Fruit fly (Drosophila melanogaster) whole organism, embryonic: ENCODE results near the gene nAChRalpha7.

Experiments
- Atf6 ChIP-seq: fragments of 200-800 bp; sonication (Bioruptor generic); IDR thresholded peaks from 2 replicates; pipeline ENCODE4 v1.3.6; 2022; ENCODE audit warnings: missing biosample characterization, missing genetic modification characterization
- B-H2 ChIP-seq: fragments of 200-800 bp; sonication (Bioruptor generic); optimal IDR thresholded peaks from 2 replicates; lab custom pipeline; 2018; ENCODE audit warnings: missing biosample characterization, mild to moderate bottlenecking, missing genetic modification characterization
- CG10209 ChIP-seq: fragments of 200-800 bp; sonication (Bioruptor generic); optimal IDR thresholded peaks from 3 replicates; lab custom pipeline; 2017; ENCODE audit warnings: missing biosample characterization, mild to moderate bottlenecking, missing genetic modification characterization, missing genetic modification reagents
- CG10959 ChIP-seq: fragments of 200-800 bp; sonication (Bioruptor generic); IDR thresholded peaks from 2 replicates; pipeline ENCODE4 v1.3.6; 2022; ENCODE audit warnings: missing biosample characterization, missing genetic modification characterization
- CG11093 ChIP-seq: fragments of 200-800 bp; sonication (Bioruptor generic); IDR thresholded peaks from 3 replicates; pipeline ENCODE4 v1.3.6; 2022; ENCODE audit warnings: missing biosample characterization, missing genetic modification characterization
- CG11247 ChIP-seq: fragments of 200-800 bp; sonication (Bioruptor generic); IDR thresholded peaks from 2 replicates; pipeline ENCODE4 v1.3.6; 2022; ENCODE audit warnings: missing biosample characterization, missing genetic modification characterization
- CG11456 ChIP-seq: fragments of 200-800 bp; sonication (Bioruptor generic); IDR thresholded peaks from 3 replicates; pipeline ENCODE4 v1.3.6; 2022; ENCODE audit warnings: missing biosample characterization, missing genetic modification characterization
- CG11560 ChIP-seq: fragments of 200-800 bp; sonication (Bioruptor generic); IDR thresholded peaks from 3 replicates; pipeline ENCODE4 v1.3.6; 2022; ENCODE audit warnings: missing biosample characterization, missing genetic modification characterization
- CG12104 ChIP-seq: fragments of 200-800 bp; sonication (Bioruptor generic); optimal IDR thresholded peaks from 3 replicates; lab custom pipeline; 2016; ENCODE audit warnings: missing biosample characterization, missing genetic modification characterization
- CG13296 ChIP-seq: fragments of 200-800 bp; sonication (Bioruptor generic); optimal IDR thresholded peaks from 3 replicates; lab custom pipeline; 2018; ENCODE audit warnings: missing biosample characterization, mild to moderate bottlenecking, missing genetic modification characterization
- CG14860 ChIP-seq: fragments of 200-800 bp; sonication (Bioruptor generic); IDR thresholded peaks from 3 replicates; pipeline ENCODE4 v1.3.6; 2022; ENCODE audit warnings: missing biosample characterization, missing genetic modification characterization; ENCODE audit not compliant: partially characterized antibody
- CG1602 ChIP-seq: fragments of 200-800 bp; sonication (Bioruptor generic); optimal IDR thresholded peaks from 3 replicates; lab custom pipeline; 2016; ENCODE audit warnings: missing biosample characterization, missing genetic modification characterization
- CG16779 ChIP-seq: fragments of 200-800 bp; sonication (Bioruptor generic); IDR thresholded peaks from 2 replicates; pipeline ENCODE4 v1.3.6; 2022; ENCODE audit warnings: missing biosample characterization, missing genetic modification characterization
- CG18599 ChIP-seq: fragments of 200-800 bp; sonication (Bioruptor generic); optimal IDR thresholded peaks from 3 replicates; lab custom pipeline; 2017; ENCODE audit warnings: missing biosample characterization, missing genetic modification characterization, mild to moderate bottlenecking, moderate library complexity, missing genetic modification reagents
- CG31224 ChIP-seq: fragments of 200-800 bp; sonication (Bioruptor generic); IDR thresholded peaks from 2 replicates; pipeline ENCODE4 v1.3.6; 2022; ENCODE audit warnings: missing biosample characterization, missing genetic modification characterization
- CG6813 ChIP-seq: fragments of 200-800 bp; sonication (Bioruptor generic); optimal IDR thresholded peaks from 2 replicates; lab custom pipeline; 2017; ENCODE audit warnings: missing biosample characterization, missing genetic modification characterization, mild to moderate bottlenecking, moderate library complexity, missing genetic modification reagents
- CG7271 ChIP-seq: fragments of 200-800 bp; sonication (Bioruptor generic); optimal IDR thresholded peaks from 2 replicates; lab custom pipeline; 2018; ENCODE audit warnings: missing biosample characterization, mild to moderate bottlenecking, missing genetic modification characterization, moderate library complexity
- CG8290 ChIP-seq, 3 experiments: fragments of 200-800 bp; sonication (Bioruptor generic); optimal IDR thresholded peaks; 2 replicates each; lab custom pipeline; 2016 to 2019; ENCODE audit warnings: missing biosample characterization in 3 of 3, missing genetic modification characterization in 3 of 3, mild to moderate bottlenecking in 2 of 3, moderate library complexity in 1 of 3
- CG9797 ChIP-seq: fragments of 200-800 bp; sonication (Bioruptor generic); optimal IDR thresholded peaks from 3 replicates; lab custom pipeline; 2018; ENCODE audit warnings: missing biosample characterization, mild to moderate bottlenecking, missing genetic modification characterization
- D19B ChIP-seq: fragments of 200-800 bp; sonication (Bioruptor generic); optimal IDR thresholded peaks from 2 replicates; lab custom pipeline; 2017; ENCODE audit warnings: missing biosample characterization, mild to moderate bottlenecking, missing genetic modification characterization
- Ets65A ChIP-seq: fragments of 200-800 bp; sonication (Bioruptor generic); peaks from one replicate; lab custom pipeline; 2016; ENCODE audit warnings: missing biosample characterization, missing genetic modification characterization
- H15 ChIP-seq: fragments of 200-800 bp; sonication (Bioruptor generic); IDR thresholded peaks from 3 replicates; pipeline ENCODE4 v1.3.6; 2022; ENCODE audit warnings: missing biosample characterization, missing genetic modification characterization
- HHEX ChIP-seq: fragments of 200-800 bp; sonication (Bioruptor generic); optimal IDR thresholded peaks from 3 replicates; lab custom pipeline; 2017; ENCODE audit warnings: missing biosample characterization, mild to moderate bottlenecking, missing genetic modification characterization, missing genetic modification reagents
- Hr78 ChIP-seq, 2 experiments: fragments of 200-800 bp in 1 of 2; fragments of >200 bp in 1 of 2; sonication (Bioruptor generic) in 1 of 2; optimal IDR thresholded peaks; 2 replicates each; lab custom pipeline; 2017 to 2019; ENCODE audit warnings: missing biosample characterization in 2 of 2, missing genetic modification characterization in 2 of 2, mild to moderate bottlenecking in 1 of 2, moderate library complexity in 1 of 2
- Lim3 ChIP-seq: fragments of 200-800 bp; sonication (Bioruptor generic); IDR thresholded peaks from 2 replicates; pipeline ENCODE4 v1.3.6; 2022; ENCODE audit warnings: missing biosample characterization, missing genetic modification characterization
- MBD-R2 ChIP-seq: fragments of 200-800 bp; sonication (Bioruptor generic); IDR thresholded peaks from 2 replicates; pipeline ENCODE4 v1.3.6; 2022; ENCODE audit warnings: missing biosample characterization, missing genetic modification characterization
- Med ChIP-seq: fragments of 200-800 bp; sonication (Bioruptor generic); peaks from one replicate; lab custom pipeline; 2016; ENCODE audit warnings: missing biosample characterization, missing genetic modification characterization, mild to moderate bottlenecking, inconsistent platforms, moderate library complexity
- NK7.1 ChIP-seq: fragments of 200-800 bp; sonication (Bioruptor generic); optimal IDR thresholded peaks from 3 replicates; lab custom pipeline; 2016; ENCODE audit warnings: missing biosample characterization, missing genetic modification characterization
- Nf-YB ChIP-seq: fragments of 200-800 bp; sonication (Bioruptor generic); optimal IDR thresholded peaks from 3 replicates; lab custom pipeline; 2019; ENCODE audit warnings: missing biosample characterization, mild to moderate bottlenecking, missing genetic modification characterization, moderate library complexity
- Opbp ChIP-seq: fragments of 200-800 bp; sonication (Bioruptor generic); IDR thresholded peaks from 3 replicates; pipeline ENCODE4 v1.3.6; 2022; ENCODE audit warnings: missing biosample characterization, missing genetic modification characterization; ENCODE audit not compliant: partially characterized antibody
- Pdp1 ChIP-seq, 2 experiments: fragments of 200-800 bp; sonication (Bioruptor generic); optimal IDR thresholded peaks; 3 replicates each; lab custom pipeline; 2016; ENCODE audit warnings: missing biosample characterization in 2 of 2, missing genetic modification characterization in 2 of 2, mild to moderate bottlenecking in 1 of 2, moderate library complexity in 1 of 2
- Sry-δ ChIP-seq: fragments of 200-800 bp; sonication (Bioruptor generic); optimal IDR thresholded peaks from 2 replicates; lab custom pipeline; 2016; ENCODE audit warnings: missing biosample characterization, missing genetic modification characterization
- Usf ChIP-seq: fragments of 200-800 bp; sonication (Bioruptor generic); optimal IDR thresholded peaks from 2 replicates; lab custom pipeline; 2017; ENCODE audit warnings: missing genotype, missing biosample characterization, missing genetic modification characterization
- chif ChIP-seq, 2 experiments: fragments of 200-800 bp; sonication (Bioruptor generic); optimal IDR thresholded peaks; 3 replicates each; lab custom pipeline; 2016; ENCODE audit warnings: missing biosample characterization in 2 of 2, missing genetic modification characterization in 2 of 2
- dan ChIP-seq: fragments of 200-800 bp; sonication (Bioruptor generic); IDR thresholded peaks from 2 replicates; pipeline ENCODE4 v1.3.6; 2022; ENCODE audit warnings: missing biosample characterization, missing genetic modification characterization
- dmrt11E ChIP-seq: fragments of 200-800 bp; sonication (Bioruptor generic); optimal IDR thresholded peaks from 3 replicates; lab custom pipeline; 2018; ENCODE audit warnings: missing biosample characterization, mild to moderate bottlenecking, missing genetic modification characterization, moderate library complexity
- grau ChIP-seq: fragments of 200-800 bp; optimal IDR thresholded peaks from 3 replicates; lab custom pipeline; 2019; ENCODE audit warnings: missing biosample characterization, mild to moderate bottlenecking, missing genetic modification characterization, moderate library complexity
- gsb ChIP-seq: fragments of 200-800 bp; sonication (Bioruptor generic); IDR thresholded peaks from 2 replicates; pipeline ENCODE4 v1.3.6; 2022; ENCODE audit warnings: missing biosample characterization, missing genetic modification characterization
- her ChIP-seq: fragments of 200-800 bp; sonication (Bioruptor generic); optimal IDR thresholded peaks from 2 replicates; lab custom pipeline; 2016; ENCODE audit warnings: missing biosample characterization, missing genetic modification characterization
- jigr1 ChIP-seq: fragments of 200-800 bp; sonication (Bioruptor generic); IDR thresholded peaks from 3 replicates; pipeline ENCODE4 v1.3.6; 2022; ENCODE audit warnings: missing biosample characterization, missing genetic modification characterization
- lab ChIP-seq: fragments of 200-800 bp; sonication (Bioruptor generic); optimal IDR thresholded peaks from 3 replicates; lab custom pipeline; 2017; ENCODE audit warnings: missing biosample characterization, missing genetic modification characterization, mild to moderate bottlenecking, moderate library complexity, missing genetic modification reagents
- lbe ChIP-seq: fragments of 200-800 bp; sonication (Bioruptor generic); optimal IDR thresholded peaks from 2 replicates; lab custom pipeline; 2016; ENCODE audit warnings: missing biosample characterization, mild to moderate bottlenecking, missing genetic modification characterization
- nerfin-1 ChIP-seq: fragments of 200-800 bp; sonication (Bioruptor generic); optimal IDR thresholded peaks from 3 replicates; lab custom pipeline; 2019; ENCODE audit warnings: missing biosample characterization, mild to moderate bottlenecking, missing genetic modification characterization, moderate library complexity
- psq ChIP-seq: fragments of 200-800 bp; sonication (Bioruptor generic); optimal IDR thresholded peaks from 2 replicates; lab custom pipeline; 2017; ENCODE audit warnings: missing biosample characterization, missing genetic modification characterization
- scrt ChIP-seq: fragments of 200-800 bp; sonication (Bioruptor generic); optimal IDR thresholded peaks from 2 replicates; lab custom pipeline; 2018; ENCODE audit warnings: missing biosample characterization, mild to moderate bottlenecking, missing genetic modification characterization, moderate library complexity
- twi ChIP-seq: fragments of 200-800 bp; optimal IDR thresholded peaks from 2 replicates; lab custom pipeline; 2019; ENCODE audit warnings: missing biosample characterization, mild to moderate bottlenecking, missing genetic modification characterization, moderate library complexity
- unpg ChIP-seq: fragments of 200-800 bp; sonication (Bioruptor generic); optimal IDR thresholded peaks from 3 replicates; lab custom pipeline; 2018; ENCODE audit warnings: missing biosample characterization, mild to moderate bottlenecking, missing genetic modification characterization, moderate library complexity
- zen ChIP-seq: fragments of 200-800 bp; sonication (Bioruptor generic); optimal IDR thresholded peaks from 3 replicates; lab custom pipeline; 2018; ENCODE audit warnings: missing biosample characterization, mild to moderate bottlenecking, missing genetic modification characterization, moderate library complexity

Gene nAChRalpha7

dm6 chrX:19309648-19310047 lies 38.6 kb downstream of the nAChRalpha7 start:
- TF ChIP-seq CG18599, result peak; percentile 14
- TF ChIP-seq grau (tag; lab: Kevin White, UChicago), result peak; percentile 63
- no peak for TF ChIP-seq CG11247 (GFP tag; lab: Robert Waterston, UW)
- TF ChIP-seq chif (GFP tag; optimal IDR thresholded peaks at IDR 0.05; lab: Kevin White, UChicago), result no peak
- peak in 1 of 2 experiments; percentile 56 for TF ChIP-seq Pdp1 (GFP tag; optimal IDR thresholded peaks at IDR 0.05; lab: Kevin White, UChicago)
- peak; percentile 30 for TF ChIP-seq lab
- no peak for TF ChIP-seq Nf-YB (GFP tag; lab: Kevin White, UChicago)
- peak; percentile 59 for TF ChIP-seq Ets65A
- TF ChIP-seq Atf6 (GFP tag; lab: Robert Waterston, UW), result no peak
- TF ChIP-seq D19B (GFP tag; lab: Kevin White, UChicago), result no peak
- TF ChIP-seq MBD-R2, result no peak
- TF ChIP-seq NK7.1 (GFP tag; lab: Kevin White, UChicago), result no peak
- peak; percentile 23 for TF ChIP-seq Med (GFP tag; lab: Kevin White, UChicago)
- TF ChIP-seq CG8290 (GFP tag; optimal IDR thresholded peaks at IDR 0.05; lab: Kevin White, UChicago), result no peak
- peak in 1 of 2 experiments; percentile 8 for TF ChIP-seq CG8290 (tag; optimal IDR thresholded peaks at IDR 0.05; lab: Kevin White, UChicago)

- no peak for TF ChIP-seq dan
- peak; percentile 16 for TF ChIP-seq nerfin-1
- peak; percentile 24 for TF ChIP-seq CG10209 (GFP tag; lab: Kevin White, UChicago)
- TF ChIP-seq CG16779 (GFP tag; lab: Robert Waterston, UW), result no peak
- TF ChIP-seq CG1602 (GFP tag; lab: Kevin White, UChicago), result no peak
- no peak for TF ChIP-seq unpg (GFP tag; lab: Kevin White, UChicago)
- no peak for TF ChIP-seq CG11093
- TF ChIP-seq lbe, result no peak
- no peak for TF ChIP-seq B-H2 (GFP tag; lab: Kevin White, UChicago)
- no peak for TF ChIP-seq dmrt11E (tag; lab: Kevin White, UChicago)
- peak; percentile 33 for TF ChIP-seq psq (GFP tag; lab: Kevin White, UChicago)
- TF ChIP-seq jigr1 (GFP tag; lab: Robert Waterston, UW), result no peak
- TF ChIP-seq grau (tag; lab: Kevin White, UChicago), result peak; percentile 90
- no peak for TF ChIP-seq scrt (GFP tag; lab: Kevin White, UChicago)
- no peak for TF ChIP-seq zen
- TF ChIP-seq Opbp, result no peak
- TF ChIP-seq Lim3 (GFP tag; lab: Robert Waterston, UW), result no peak
- TF ChIP-seq CG11456 (GFP tag; lab: Robert Waterston, UW), result no peak
- TF ChIP-seq her (GFP tag; lab: Kevin White, UChicago), result no peak
- peak; percentile 33 for TF ChIP-seq CG6813 (GFP tag; lab: Kevin White, UChicago)
- peak; percentile 23 for TF ChIP-seq twi (tag; lab: Kevin White, UChicago)
- no peak for TF ChIP-seq CG10959 (GFP tag; lab: Robert Waterston, UW)
- TF ChIP-seq Usf (GFP tag; lab: Kevin White, UChicago), result no peak
- no peak for TF ChIP-seq gsb (GFP tag; lab: Robert Waterston, UW)
- TF ChIP-seq CG12104 (GFP tag; lab: Kevin White, UChicago), result no peak
- no peak for TF ChIP-seq H15 (GFP tag; lab: Robert Waterston, UW)
- no peak for TF ChIP-seq CG9797 (GFP tag; lab: Kevin White, UChicago)
- TF ChIP-seq CG31224 (GFP tag; lab: Robert Waterston, UW), result 0 out of 2 replicates have a peak, but pooled peaks have one; percentile 23
- TF ChIP-seq CG13296 (GFP tag; lab: Kevin White, UChicago), result peak; percentile 47
- TF ChIP-seq Hr78 (GFP tag; optimal IDR thresholded peaks at IDR 0.05; lab: Kevin White, UChicago), result peak in 1 of 2 experiments; percentile 21
- no peak for TF ChIP-seq HHEX
- TF ChIP-seq Sry-δ (GFP tag; lab: Kevin White, UChicago), result no peak
- peak; percentile 52; the same call in 1 of the 2 replicates for TF ChIP-seq Atf6 (GFP tag; lab: Robert Waterston, UW)
- no peak for TF ChIP-seq CG7271 (tag; lab: Kevin White, UChicago)
- no peak for TF ChIP-seq CG11560 (tag; lab: Robert Waterston, UW)
- no peak for TF ChIP-seq CG14860 (GFP tag; lab: Robert Waterston, UW)
Measured at dm6 chrX:19307810-19308456, 40.3 kb downstream of the nAChRalpha7 start, which contains the start of gene CG8051. Gene CG8051 (minus strand): TSS chrX:19307925.
